Fruit fly (Drosophila melanogaster) whole organism, embryonic: ENCODE measurements around the gene CG5377.

ENCODE experiments used
- CG12659 ChIP-seq: fragments of 200-800 bp; sonication (Bioruptor generic); optimal IDR thresholded peaks from 3 replicates; lab custom pipeline; 2017; ENCODE audit warnings: mild to moderate bottlenecking, missing biosample characterization, missing genetic modification reagents, missing genetic modification characterization
- CG13287 ChIP-seq: fragments of 200-800 bp; sonication (Bioruptor generic); IDR thresholded peaks from 2 replicates; pipeline ENCODE4 v1.3.6; 2022; ENCODE audit warnings: missing biosample characterization, missing genetic modification characterization; ENCODE audit not compliant: partially characterized antibody
- CG13424 ChIP-seq: fragments of 200-800 bp; sonication (Bioruptor generic); optimal IDR thresholded peaks from 2 replicates; lab custom pipeline; 2019; ENCODE audit warnings: missing biosample characterization, mild to moderate bottlenecking, missing genetic modification characterization, moderate library complexity
- CG13894 ChIP-seq: fragments of 200-800 bp; sonication (Bioruptor generic); optimal IDR thresholded peaks from 3 replicates; lab custom pipeline; 2018; ENCODE audit warnings: missing biosample characterization, mild to moderate bottlenecking, missing genetic modification characterization, moderate library complexity
- CG14014 ChIP-seq: fragments of 200-800 bp; sonication (Bioruptor generic); IDR thresholded peaks from 2 replicates; pipeline ENCODE4 v1.3.6; 2022; ENCODE audit warnings: missing biosample characterization, missing genetic modification characterization
- CG15514 ChIP-seq: fragments of 200-800 bp; sonication (Bioruptor generic); optimal IDR thresholded peaks from 3 replicates; lab custom pipeline; 2017; ENCODE audit warnings: missing biosample characterization, missing genetic modification characterization, mild to moderate bottlenecking, moderate library complexity, missing genetic modification reagents
- CG17328 ChIP-seq: fragments of 200-800 bp; sonication (Bioruptor generic); IDR thresholded peaks from 2 replicates; pipeline ENCODE4 v1.3.6; 2022; ENCODE audit warnings: missing biosample characterization, missing genetic modification characterization
- CG17385 ChIP-seq: fragments of 200-800 bp; sonication (Bioruptor generic); optimal IDR thresholded peaks from 3 replicates; lab custom pipeline; 2018; ENCODE audit warnings: missing biosample characterization, mild to moderate bottlenecking, missing genetic modification characterization
- CG17568 ChIP-seq: fragments of 200-800 bp; sonication (Bioruptor generic); optimal IDR thresholded peaks from 2 replicates; lab custom pipeline; 2018; ENCODE audit warnings: missing biosample characterization, mild to moderate bottlenecking, missing genetic modification characterization, moderate library complexity
- CG17802 ChIP-seq: fragments of 200-800 bp; sonication (Bioruptor generic); optimal IDR thresholded peaks from 2 replicates; lab custom pipeline; 2018; ENCODE audit warnings: missing biosample characterization, mild to moderate bottlenecking, missing genetic modification characterization, moderate library complexity
- CG18262 ChIP-seq: fragments of 200-800 bp; optimal IDR thresholded peaks from 3 replicates; lab custom pipeline; 2019; ENCODE audit warnings: missing biosample characterization, mild to moderate bottlenecking, missing genetic modification characterization, moderate library complexity
- CG32767 ChIP-seq: fragments of 200-800 bp; sonication (Bioruptor generic); IDR thresholded peaks from 2 replicates; pipeline ENCODE4 v1.3.6; 2022; ENCODE audit warnings: missing biosample characterization, missing genetic modification characterization
- CG4707 ChIP-seq: fragments of 200-800 bp; sonication (Bioruptor generic); optimal IDR thresholded peaks from 2 replicates; lab custom pipeline; 2018; ENCODE audit warnings: missing biosample characterization, mild to moderate bottlenecking, missing genetic modification characterization, moderate library complexity
- CG7372 ChIP-seq: fragments of 200-800 bp; sonication (Bioruptor generic); IDR thresholded peaks from 2 replicates; pipeline ENCODE4 v1.3.6; 2022; ENCODE audit warnings: missing biosample characterization, missing genetic modification characterization
- CG7839 ChIP-seq: fragments of 200-800 bp; sonication (Bioruptor generic); optimal IDR thresholded peaks from 3 replicates; lab custom pipeline; 2018; ENCODE audit warnings: missing biosample characterization, mild to moderate bottlenecking, missing genetic modification characterization, moderate library complexity
- CG7963 ChIP-seq: fragments of 200-800 bp; sonication (Bioruptor generic); IDR thresholded peaks from 3 replicates; pipeline ENCODE4 v1.3.6; 2022; ENCODE audit warnings: missing biosample characterization, missing genetic modification characterization; ENCODE audit not compliant: partially characterized antibody
- CG7987 ChIP-seq: fragments of 200-800 bp; sonication (Bioruptor generic); optimal IDR thresholded peaks from 2 replicates; lab custom pipeline; 2018; ENCODE audit warnings: missing biosample characterization, mild to moderate bottlenecking, missing genetic modification characterization, moderate library complexity
- CG8290 ChIP-seq, 3 experiments: fragments of 200-800 bp; sonication (Bioruptor generic); optimal IDR thresholded peaks; 2 replicates each; lab custom pipeline; 2016 to 2019; ENCODE audit warnings: missing biosample characterization in 3 of 3, missing genetic modification characterization in 3 of 3, mild to moderate bottlenecking in 2 of 3, moderate library complexity in 1 of 3
- D19B ChIP-seq: fragments of 200-800 bp; sonication (Bioruptor generic); optimal IDR thresholded peaks from 2 replicates; lab custom pipeline; 2017; ENCODE audit warnings: missing biosample characterization, mild to moderate bottlenecking, missing genetic modification characterization
- Dip2 ChIP-seq: fragments of 200-800 bp; sonication (Bioruptor generic); IDR thresholded peaks from 2 replicates; pipeline ENCODE4 v1.3.6; 2022; ENCODE audit warnings: missing biosample characterization, missing genetic modification characterization
- Dll ChIP-seq: fragments of 200-800 bp; sonication (Bioruptor generic); IDR thresholded peaks from 4 replicates; pipeline ENCODE4 v1.3.6; 2022; ENCODE audit warnings: missing biosample characterization, missing genetic modification characterization; ENCODE audit not compliant: partially characterized antibody
- Drgx ChIP-seq: fragments of 200-800 bp; sonication (Bioruptor generic); IDR thresholded peaks from 2 replicates; pipeline ENCODE4 v1.3.6; 2022; ENCODE audit warnings: missing biosample characterization, missing genetic modification characterization
- Elba2 ChIP-seq: fragments of 200-800 bp; sonication (Bioruptor generic); optimal IDR thresholded peaks from 3 replicates; lab custom pipeline; 2016; ENCODE audit warnings: missing biosample characterization, missing genetic modification characterization
- Lhr ChIP-seq: fragments of 200-800 bp; sonication (Bioruptor generic); optimal IDR thresholded peaks from 3 replicates; lab custom pipeline; 2017; ENCODE audit warnings: mild to moderate bottlenecking, missing biosample characterization, missing genetic modification reagents, missing genetic modification characterization
- MTF-1 ChIP-seq: fragments of 200-800 bp; sonication (Bioruptor generic); optimal IDR thresholded peaks from 2 replicates; lab custom pipeline; 2018; ENCODE audit warnings: missing biosample characterization, mild to moderate bottlenecking, missing genetic modification characterization, borderline replicate concordance
- Myb ChIP-seq: fragments of 200-800 bp; sonication (Bioruptor generic); optimal IDR thresholded peaks from 2 replicates; lab custom pipeline; 2016; ENCODE audit warnings: missing biosample characterization, missing genetic modification characterization
- NFAT ChIP-seq: fragments of 200-800 bp; sonication (Bioruptor generic); IDR thresholded peaks from 2 replicates; pipeline ENCODE4 v1.3.6; 2022; ENCODE audit warnings: missing biosample characterization, missing genetic modification characterization
- Nf-YB ChIP-seq: fragments of 200-800 bp; sonication (Bioruptor generic); optimal IDR thresholded peaks from 3 replicates; lab custom pipeline; 2019; ENCODE audit warnings: missing biosample characterization, mild to moderate bottlenecking, missing genetic modification characterization, moderate library complexity
- Scr ChIP-seq: fragments of 200-800 bp; sonication (Bioruptor generic); IDR thresholded peaks from 2 replicates; pipeline ENCODE4 v1.3.6; 2022; ENCODE audit warnings: missing biosample characterization, missing genetic modification characterization; ENCODE audit not compliant: partially characterized antibody
- Xbp1 ChIP-seq: fragments of 200-800 bp; sonication (Bioruptor generic); optimal IDR thresholded peaks from 3 replicates; lab custom pipeline; 2016; ENCODE audit warnings: missing biosample characterization, mild to moderate bottlenecking, missing genetic modification characterization
- Xrp1 ChIP-seq: fragments of 200-800 bp; sonication (Bioruptor generic); IDR thresholded peaks from 2 replicates; pipeline ENCODE4 v1.3.6; 2022; ENCODE audit warnings: missing biosample characterization, missing genetic modification characterization
- YL-1 ChIP-seq: fragments of 200-800 bp; sonication (Bioruptor generic); optimal IDR thresholded peaks from 3 replicates; lab custom pipeline; 2017; ENCODE audit warnings: missing biosample characterization, mild to moderate bottlenecking, missing genetic modification characterization
- amos ChIP-seq: fragments of 200-800 bp; sonication (Bioruptor generic); IDR thresholded peaks from 2 replicates; pipeline ENCODE4 v1.3.6; 2022; ENCODE audit warnings: missing biosample characterization, missing genetic modification characterization; ENCODE audit not compliant: partially characterized antibody
- aop ChIP-seq: fragments of 200-800 bp; sonication (Bioruptor generic); IDR thresholded peaks from 2 replicates; pipeline ENCODE4 v1.3.6; 2022; ENCODE audit warnings: missing biosample characterization, missing genetic modification characterization
- cato ChIP-seq: fragments of 200-800 bp; sonication (Bioruptor generic); optimal IDR thresholded peaks from 2 replicates; lab custom pipeline; 2016; ENCODE audit warnings: missing biosample characterization, missing genetic modification characterization, borderline replicate concordance
- esg ChIP-seq: fragments of 200-800 bp; sonication (Bioruptor generic); conservative IDR thresholded peaks from 2 replicates; pipeline ENCODE4 v1.3.6; 2022; ENCODE audit warnings: missing biosample characterization, missing genetic modification characterization
- ewg ChIP-seq: fragments of 200-800 bp; sonication (Bioruptor generic); optimal IDR thresholded peaks from 3 replicates; lab custom pipeline; 2017; ENCODE audit warnings: mild to moderate bottlenecking, missing biosample characterization, missing genetic modification reagents, missing genetic modification characterization
- gem ChIP-seq: fragments of 200-800 bp; sonication (Bioruptor generic); optimal IDR thresholded peaks from 2 replicates; lab custom pipeline; 2019; ENCODE audit warnings: missing biosample characterization, mild to moderate bottlenecking, missing genetic modification characterization, moderate library complexity
- gfzf ChIP-seq: fragments of 200-800 bp; sonication (Bioruptor generic); optimal IDR thresholded peaks from 2 replicates; lab custom pipeline; 2016; ENCODE audit warnings: missing biosample characterization, mild to moderate bottlenecking, missing genetic modification characterization, moderate library complexity
- kay ChIP-seq: fragments of 200-800 bp; sonication (Bioruptor generic); optimal IDR thresholded peaks from 2 replicates; lab custom pipeline; 2016; ENCODE audit warnings: missing biosample characterization, missing genetic modification characterization
- lab ChIP-seq: fragments of 200-800 bp; sonication (Bioruptor generic); optimal IDR thresholded peaks from 3 replicates; lab custom pipeline; 2017; ENCODE audit warnings: missing biosample characterization, missing genetic modification characterization, mild to moderate bottlenecking, moderate library complexity, missing genetic modification reagents
- mld ChIP-seq: fragments of 200-800 bp; sonication (Bioruptor generic); IDR thresholded peaks from 3 replicates; pipeline ENCODE4 v1.3.6; 2022; ENCODE audit warnings: missing biosample characterization, missing genetic modification characterization; ENCODE audit not compliant: partially characterized antibody
- pzg ChIP-seq: fragments of 200-800 bp; sonication (Bioruptor generic); optimal IDR thresholded peaks from 3 replicates; lab custom pipeline; 2018; ENCODE audit warnings: missing biosample characterization, mild to moderate bottlenecking, missing genetic modification characterization, moderate library complexity
- sens ChIP-seq: fragments of 200-800 bp; sonication (Bioruptor generic); peaks from one replicate; lab custom pipeline; 2016; ENCODE audit warnings: missing biosample characterization, missing genetic modification characterization
- so ChIP-seq: fragments of 200-800 bp; sonication (Bioruptor generic); IDR thresholded peaks from 3 replicates; pipeline ENCODE4 v1.3.6; 2022; ENCODE audit warnings: missing biosample characterization, missing genetic modification characterization
- tgo ChIP-seq: fragments of 200-800 bp; sonication (Bioruptor generic); IDR thresholded peaks from 3 replicates; pipeline ENCODE4 v1.3.6; 2022; ENCODE audit warnings: missing biosample characterization, missing genetic modification characterization
- usp ChIP-seq: fragments of >200 bp; optimal IDR thresholded peaks from 2 replicates; lab custom pipeline; 2017; ENCODE audit warnings: missing biosample characterization, missing genetic modification characterization
- wek ChIP-seq: fragments of 200-800 bp; sonication (Bioruptor generic); optimal IDR thresholded peaks from 3 replicates; lab custom pipeline; 2018; ENCODE audit warnings: missing biosample characterization, mild to moderate bottlenecking, missing genetic modification characterization, moderate library complexity
- yki ChIP-seq: fragments of >200 bp; optimal IDR thresholded peaks from 3 replicates; lab custom pipeline; 2018

CG5377 gene

DNA sequence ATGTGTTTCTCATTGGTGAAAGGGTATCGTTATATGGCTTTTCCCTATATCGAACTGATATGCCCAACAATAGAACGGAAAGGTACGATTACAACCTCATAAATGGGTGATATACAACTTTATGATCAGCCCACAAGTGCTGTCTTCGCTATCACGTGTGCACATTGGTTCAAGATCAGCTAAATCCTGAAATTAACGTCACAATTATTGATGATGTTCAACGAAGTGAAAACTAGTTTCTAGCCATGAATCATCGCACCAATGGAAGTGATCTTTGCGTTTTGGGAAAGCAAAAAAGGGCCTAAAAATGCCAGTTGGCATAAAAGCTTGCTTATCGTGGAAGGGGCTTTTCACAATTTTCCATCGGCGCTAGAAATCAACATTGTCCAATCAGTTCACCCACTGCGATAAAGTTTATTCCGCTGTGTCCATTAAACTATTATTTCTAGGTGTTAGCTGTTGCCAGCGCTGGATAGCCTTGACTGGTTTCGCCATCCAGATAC, 3.3 kb downstream of the CG5377 start, which contains the start of gene CG7054 (continued):
- no peak for TF ChIP-seq Lhr (GFP tag; lab: Kevin White, UChicago)
- no peak for TF ChIP-seq usp (GFP tag; lab: Kevin White, UChicago)
- no peak for TF ChIP-seq Elba2 (GFP tag; lab: Kevin White, UChicago)
- no peak for TF ChIP-seq so (GFP tag; lab: Robert Waterston, UW)
- peak; percentile 50 for TF ChIP-seq lab
- TF ChIP-seq Dip2 (GFP tag; lab: Robert Waterston, UW): no peak
- peak; percentile 27 for TF ChIP-seq CG13424 (tag; lab: Kevin White, UChicago)
- TF ChIP-seq mld (GFP tag; lab: Robert Waterston, UW): no peak
- peak; percentile 25 for TF ChIP-seq YL-1 (GFP tag; lab: Kevin White, UChicago)
- TF ChIP-seq wek (GFP tag; lab: Kevin White, UChicago): peak; percentile 9
- no peak for TF ChIP-seq tgo (GFP tag; lab: Robert Waterston, UW)
- TF ChIP-seq MTF-1: peak; percentile 31
- peak; percentile 16 for TF ChIP-seq pzg (GFP tag; lab: Kevin White, UChicago)
- no peak for TF ChIP-seq CG18262 (tag; lab: Kevin White, UChicago)
- no peak for TF ChIP-seq gem (tag; lab: Kevin White, UChicago)
- TF ChIP-seq CG4707 (GFP tag; lab: Kevin White, UChicago): no peak
- TF ChIP-seq CG32767 (GFP tag; lab: Robert Waterston, UW): no peak
- 0 out of 2 replicates have a peak, but pooled peaks have one; percentile 10 for TF ChIP-seq Scr (GFP tag; lab: Robert Waterston, UW)
- no peak for TF ChIP-seq esg (GFP tag; lab: Robert Waterston, UW)
- peak; percentile 20 for TF ChIP-seq CG17385 (GFP tag; lab: Kevin White, UChicago)
- TF ChIP-seq D19B (GFP tag; lab: Kevin White, UChicago): no peak
- no peak for TF ChIP-seq cato
- TF ChIP-seq CG17328 (GFP tag; lab: Robert Waterston, UW): no peak
- TF ChIP-seq ewg (GFP tag; lab: Kevin White, UChicago): no peak
- no peak for TF ChIP-seq CG12659 (GFP tag; lab: Kevin White, UChicago)
- peak; percentile 26; the same call in 1 of the 2 replicates for TF ChIP-seq CG14014
- TF ChIP-seq kay (GFP tag; lab: Kevin White, UChicago): peak; percentile 90
- TF ChIP-seq Myb: no peak
- TF ChIP-seq NFAT (GFP tag; lab: Robert Waterston, UW): no peak
- no peak for TF ChIP-seq CG7963 (GFP tag; lab: Robert Waterston, UW)
- no peak for TF ChIP-seq aop (GFP tag; lab: Robert Waterston, UW)
- TF ChIP-seq CG7372 (GFP tag; lab: Robert Waterston, UW): 0 out of 2 replicates have a peak, but pooled peaks have one; percentile 38
- peak; percentile 13 for TF ChIP-seq sens (GFP tag; lab: Kevin White, UChicago)
- TF ChIP-seq Nf-YB: peak; percentile 29
- no peak for TF ChIP-seq CG17802 (tag; lab: Kevin White, UChicago)
- TF ChIP-seq CG13287 (GFP tag; lab: Robert Waterston, UW): peak; percentile 37; the same call in 1 of the 2 replicates
- peak; percentile 88 for TF ChIP-seq CG13894 (tag; lab: Kevin White, UChicago)
- peak; percentile 42 for TF ChIP-seq CG15514 (GFP tag; lab: Kevin White, UChicago)
- peak; percentile 53 for TF ChIP-seq CG7839 (tag; lab: Kevin White, UChicago)
- TF ChIP-seq Xrp1: no peak
- no peak for TF ChIP-seq Dll (GFP tag; lab: Robert Waterston, UW)
- TF ChIP-seq Xbp1: peak; percentile 10
- TF ChIP-seq gfzf (GFP tag; lab: Kevin White, UChicago): peak; percentile 61
- TF ChIP-seq CG7987 (GFP tag; lab: Kevin White, UChicago): no peak
- TF ChIP-seq yki (lab: Kevin White, UChicago): no peak
- no peak; the same call in 1 of the 2 replicates for TF ChIP-seq amos (GFP tag; lab: Robert Waterston, UW)
- no peak for TF ChIP-seq Drgx
- no peak for TF ChIP-seq CG8290 (GFP tag; optimal IDR thresholded peaks at IDR 0.05; lab: Kevin White, UChicago)
- no peak for TF ChIP-seq CG8290 (tag; optimal IDR thresholded peaks at IDR 0.05; lab: Kevin White, UChicago)
- no peak for TF ChIP-seq CG17568
